Worm (Caenorhabditis elegans): ENCODE data around the gene scd-2.

Gene scd-2

ce11 chrV:6655174-6655573 lies 22.1 kb downstream of the scd-2 start, which contains the start of gene syx-18 (continued):
- TF ChIP-seq dve-1 (tag; optimal IDR thresholded peaks at IDR 0.05; ENCODE audit: insufficient read depth) (peak; percentile 34), D1046.2 (GFP tag; IDR thresholded peaks at IDR 0.05) (no peak), zip-2 (tag; optimal IDR thresholded peaks at IDR 0.05) (no peak), ceh-82 (tag; optimal IDR thresholded peaks at IDR 0.05) (no peak), hlh-30 (tag; optimal IDR thresholded peaks at IDR 0.05; ENCODE audit: insufficient read depth) (peak; percentile 3), ZK546.5 (tag; optimal IDR thresholded peaks at IDR 0.05) (no peak), nhr-77 (tag; optimal IDR thresholded peaks at IDR 0.05) (no peak), rbr-2 (tag; optimal IDR thresholded peaks at IDR 0.05) (no peak), mdt-29 (GFP tag; IDR thresholded peaks at IDR 0.05) (no peak), F49E8.2 (tag; optimal IDR thresholded peaks at IDR 0.05; ENCODE audit: borderline replicate concordance) (no peak), skn-1 (tag; optimal IDR thresholded peaks at IDR 0.05) (no peak), spr-3 (GFP tag; optimal IDR thresholded peaks at IDR 0.05) (no peak), vab-7 (GFP tag; IDR thresholded peaks at IDR 0.05) (no peak), nhr-111 (GFP tag; optimal IDR thresholded peaks at IDR 0.05) (no peak), nhr-42 (GFP tag; IDR thresholded peaks at IDR 0.05) (no peak), lim-7 (GFP tag; IDR thresholded peaks at IDR 0.05) (no peak), pqm-1 (tag; optimal IDR thresholded peaks at IDR 0.05) (no peak), arid-1 (GFP tag; conservative IDR thresholded peaks at IDR 0.05) (no peak), hmg-1.1 (GFP tag; IDR thresholded peaks at IDR 0.05) (no peak), zag-1 (tag; optimal IDR thresholded peaks at IDR 0.05) (no peak), R02D3.7 (tag; optimal IDR thresholded peaks at IDR 0.05) (no peak), ceh-28 (tag; optimal IDR thresholded peaks at IDR 0.05) (no peak), unc-39 (tag; optimal IDR thresholded peaks at IDR 0.05) (no peak), daf-12 (tag; optimal IDR thresholded peaks at IDR 0.05) (no peak), dmd-6 (GFP tag; IDR thresholded peaks at IDR 0.05) (no peak), tag-97 (GFP tag; IDR thresholded peaks at IDR 0.05) (no peak), sdz-12 (GFP tag; optimal IDR thresholded peaks at IDR 0.05) (no peak), daf-8 (GFP tag; IDR thresholded peaks at IDR 0.05) (no peak)

- TF ChIP-seq nhr-237 (tag; optimal IDR thresholded peaks at IDR 0.05), result no peak
- TF ChIP-seq ceh-20 (GFP tag; IDR thresholded peaks at IDR 0.05), result no peak
- no peak for TF ChIP-seq vab-7 (GFP tag; IDR thresholded peaks at IDR 0.05)
- no peak for TF ChIP-seq lim-7 (GFP tag; IDR thresholded peaks at IDR 0.05)
- no peak for TF ChIP-seq lir-3 (tag; optimal IDR thresholded peaks at IDR 0.05)
- TF ChIP-seq dmd-9 (GFP tag; IDR thresholded peaks at IDR 0.05), result no peak
- no peak for TF ChIP-seq tag-97 (GFP tag; IDR thresholded peaks at IDR 0.05)
- TF ChIP-seq duxl-1 (tag; optimal IDR thresholded peaks at IDR 0.05; ENCODE audit: poor library complexity), result no peak
- no peak for TF ChIP-seq ceh-32 (tag; optimal IDR thresholded peaks at IDR 0.05; ENCODE audit: poor library complexity)
- TF ChIP-seq hmg-1.1 (GFP tag; IDR thresholded peaks at IDR 0.05), result peak; percentile 39
- no peak for TF ChIP-seq daf-16 (GFP tag; optimal IDR thresholded peaks at IDR 0.05)
- peak; percentile 44 for TF ChIP-seq daf-16 (tag; optimal IDR thresholded peaks at IDR 0.05)
- TF ChIP-seq nhr-41 (GFP tag; IDR thresholded peaks at IDR 0.05), result no peak
- no peak for TF ChIP-seq fos-1 (tag; optimal IDR thresholded peaks at IDR 0.05)
- no peak for TF ChIP-seq R02D3.7 (tag; optimal IDR thresholded peaks at IDR 0.05)
- no peak for TF ChIP-seq sdz-12 (GFP tag; optimal IDR thresholded peaks at IDR 0.05)
- TF ChIP-seq Y105C5A.15 (GFP tag; IDR thresholded peaks at IDR 0.05), result no peak
- TF ChIP-seq Y48G9A.11 (GFP tag; IDR thresholded peaks at IDR 0.05), result no peak
- TF ChIP-seq ama-1 (optimal IDR thresholded peaks at IDR 0.05), result peak; percentile 40
- TF ChIP-seq ceh-44 (GFP tag; IDR thresholded peaks at IDR 0.05), result no peak
- no peak for TF ChIP-seq cey-2 (tag; optimal IDR thresholded peaks at IDR 0.05; ENCODE audit: borderline replicate concordance, insufficient read depth)
- TF ChIP-seq ztf-11 (tag; optimal IDR thresholded peaks at IDR 0.05), result no peak
- TF ChIP-seq rbr-2 (tag; optimal IDR thresholded peaks at IDR 0.05), result peak; percentile 26
- no peak for TF ChIP-seq saeg-2 (GFP tag; IDR thresholded peaks at IDR 0.05)
- TF ChIP-seq lin-13 (GFP tag; optimal IDR thresholded peaks at IDR 0.05), result peak; percentile 69
- no peak for TF ChIP-seq ZK337.2 (GFP tag; IDR thresholded peaks at IDR 0.05)
- no peak for TF ChIP-seq F49E8.2 (tag; optimal IDR thresholded peaks at IDR 0.05; ENCODE audit: borderline replicate concordance)
- no peak for TF ChIP-seq ceh-82 (tag; optimal IDR thresholded peaks at IDR 0.05)
- TF ChIP-seq ces-1 (GFP tag; optimal IDR thresholded peaks at IDR 0.05), result no peak
- no peak for TF ChIP-seq spr-3 (GFP tag; optimal IDR thresholded peaks at IDR 0.05)
- TF ChIP-seq nhr-10 (tag; optimal IDR thresholded peaks at IDR 0.05), result no peak
- no peak for TF ChIP-seq lin-29 (GFP tag; IDR thresholded peaks at IDR 0.05)
- TF ChIP-seq nhr-77 (tag; optimal IDR thresholded peaks at IDR 0.05), result no peak
Observed at ce11 chrV:6656451-6657115, 23.6 kb downstream of the scd-2 start, which contains the start of gene snb-1. snb-1 (minus strand) TSS chrV:6656501.
